Worm (Caenorhabditis elegans) whole organism, L1 larva: Measurements from ENCODE around the gene F23H12.3.

Experiments used
- C04F5.9 ChIP-seq: sonication (generic microtip); optimal IDR thresholded peaks from 2 replicates; lab custom pipeline; 2016; ENCODE audit warnings: missing genetic modification characterization, missing compliant biosample characterization
- C34B4.2 ChIP-seq: sonication (generic microtip); optimal IDR thresholded peaks from 2 replicates; lab custom pipeline; 2017; ENCODE audit warnings: mild to moderate bottlenecking, missing genetic modification characterization, missing compliant biosample characterization
- F16B12.6 ChIP-seq: fragments of 150-350 bp; optimal IDR thresholded peaks from 2 replicates; lab custom pipeline; 2014; ENCODE audit warnings: missing biosample characterization, missing genetic modification characterization
- aha-1 ChIP-seq: fragments of 150-350 bp; optimal IDR thresholded peaks from 2 replicates; lab custom pipeline; 2014; ENCODE audit warnings: missing biosample characterization, missing genetic modification characterization
- aly-2 ChIP-seq: fragments of 150-350 bp; optimal IDR thresholded peaks from 2 replicates; lab custom pipeline; 2014; ENCODE audit warnings: missing biosample characterization, missing genetic modification characterization
- ama-1 ChIP-seq: fragments of 150-350 bp; optimal IDR thresholded peaks from 2 replicates; lab custom pipeline; 2014
- blmp-1 ChIP-seq: fragments of 150-350 bp; optimal IDR thresholded peaks from 2 replicates; lab custom pipeline; 2014; ENCODE audit warnings: missing biosample characterization, missing genetic modification characterization
- ceh-90 ChIP-seq: sonication (generic microtip); optimal IDR thresholded peaks from 2 replicates; lab custom pipeline; 2016; ENCODE audit warnings: missing genetic modification characterization, missing compliant biosample characterization
- dpl-1 ChIP-seq, 3 experiments: fragments of 150-350 bp in 2 of 3; sonication (generic microtip) in 1 of 3; optimal IDR thresholded peaks; 2 replicates each; lab custom pipeline; 2014 to 2017; ENCODE audit warnings: missing biosample characterization in 3 of 3, missing genetic modification characterization in 3 of 3, missing genetic modification reagents in 3 of 3
- efl-1 ChIP-seq, 4 experiments: fragments of 150-350 bp; optimal IDR thresholded peaks in 3 of 4; peaks in 1 of 4; 1 replicate in 1 of 4; 2 replicates in 3 of 4; lab custom pipeline; 2014; ENCODE audit warnings: missing biosample characterization in 2 of 4, missing genetic modification characterization in 2 of 4, missing genetic modification reagents in 2 of 4
- efl-3 ChIP-seq: fragments of 200-800 bp; sonication (Bioruptor generic); optimal IDR thresholded peaks from 2 replicates; lab custom pipeline; 2018; ENCODE audit warnings: mild to moderate bottlenecking, missing genetic modification characterization, missing compliant biosample characterization
- egl-13 ChIP-seq: sonication (generic microtip); optimal IDR thresholded peaks from 2 replicates; lab custom pipeline; 2016; ENCODE audit warnings: missing genotype, missing genetic modification reagents, missing genetic modification characterization, missing compliant biosample characterization
- egl-27 ChIP-seq, 2 experiments: fragments of 150-350 bp in 1 of 2; sonication (generic microtip); optimal IDR thresholded peaks; 3 replicates each; lab custom pipeline; 2017 to 2018; ENCODE audit warnings: missing biosample characterization in 2 of 2, missing genetic modification characterization in 2 of 2, missing genetic modification reagents in 2 of 2
- elt-2 ChIP-seq: sonication (generic microtip); optimal IDR thresholded peaks from 2 replicates; lab custom pipeline; 2016; ENCODE audit warnings: missing genetic modification characterization, mild to moderate bottlenecking, inconsistent platforms, missing compliant biosample characterization, missing genetic modification reagents
- elt-3 ChIP-seq, 6 experiments: fragments of 150-350 bp in 1 of 6; sonication (generic microtip); optimal IDR thresholded peaks; 2 replicates each; lab custom pipeline; 2017 to 2018; ENCODE audit warnings: missing biosample characterization in 6 of 6, missing genetic modification characterization in 6 of 6, inconsistent platforms in 1 of 6
- ets-5 ChIP-seq: fragments of 200-800 bp; sonication (Bioruptor generic); IDR thresholded peaks from 2 replicates; pipeline ENCODE4 v1.3.6; 2022; ENCODE audit warnings: missing genetic modification characterization, missing compliant biosample characterization
- fkh-4 ChIP-seq: sonication (generic microtip); optimal IDR thresholded peaks from 2 replicates; lab custom pipeline; 2016; ENCODE audit warnings: missing compliant biosample characterization, missing genetic modification characterization, borderline replicate concordance
- grh-1 ChIP-seq: fragments of 200-800 bp; sonication (Bioruptor generic); IDR thresholded peaks from 2 replicates; pipeline ENCODE4 v1.3.6; 2022; ENCODE audit warnings: missing genetic modification reagents, missing genetic modification characterization, missing compliant biosample characterization
- hlh-4 ChIP-seq: sonication (generic microtip); optimal IDR thresholded peaks from 2 replicates; lab custom pipeline; 2016; ENCODE audit warnings: mild to moderate bottlenecking, missing genetic modification characterization, missing compliant biosample characterization
- hpl-2 ChIP-seq: fragments of 150-350 bp; optimal IDR thresholded peaks from 2 replicates; lab custom pipeline; 2014; ENCODE audit warnings: missing biosample characterization, missing genetic modification reagents, missing genetic modification characterization
- jun-1 ChIP-seq: fragments of 150-350 bp; optimal IDR thresholded peaks from 2 replicates; lab custom pipeline; 2014; ENCODE audit warnings: missing biosample characterization, missing genetic modification reagents, missing genetic modification characterization
- lin-13 ChIP-seq: fragments of 150-350 bp; optimal IDR thresholded peaks from 2 replicates; lab custom pipeline; 2014; ENCODE audit warnings: missing biosample characterization, missing genetic modification reagents, missing genetic modification characterization
- lin-35 ChIP-seq, 2 experiments: fragments of 150-350 bp; optimal IDR thresholded peaks; 2 replicates each; lab custom pipeline; 2014; ENCODE audit warnings: missing biosample characterization in 2 of 2, missing genetic modification characterization in 2 of 2, missing genetic modification reagents in 2 of 2
- lin-39 ChIP-seq: fragments of 150-350 bp; optimal IDR thresholded peaks from 2 replicates; lab custom pipeline; 2014; ENCODE audit warnings: missing biosample characterization, missing genetic modification reagents, missing genetic modification characterization
- lir-3 ChIP-seq: sonication (generic microtip); optimal IDR thresholded peaks from 2 replicates; lab custom pipeline; 2016; ENCODE audit warnings: mild to moderate bottlenecking, missing genetic modification characterization, moderate library complexity, missing compliant biosample characterization; ENCODE audit not compliant: poor library complexity
- mdl-1 ChIP-seq, 2 experiments: fragments of 150-350 bp; optimal IDR thresholded peaks; 2 replicates each; lab custom pipeline; 2014 to 2017; ENCODE audit warnings: missing biosample characterization in 2 of 2, missing genetic modification characterization in 2 of 2, inconsistent platforms in 1 of 2
- mef-2 ChIP-seq: fragments of 150-350 bp; optimal IDR thresholded peaks from 2 replicates; lab custom pipeline; 2014; ENCODE audit warnings: missing biosample characterization, missing genetic modification characterization
- nhr-20 ChIP-seq: sonication (generic microtip); optimal IDR thresholded peaks from 2 replicates; lab custom pipeline; 2016; ENCODE audit warnings: mild to moderate bottlenecking, missing genetic modification characterization, missing compliant biosample characterization
- nhr-47 ChIP-seq: sonication (generic microtip); optimal IDR thresholded peaks from 2 replicates; lab custom pipeline; 2016; ENCODE audit warnings: mild to moderate bottlenecking, missing genetic modification characterization, moderate library complexity, missing compliant biosample characterization
- nhr-71 ChIP-seq: sonication (generic microtip); optimal IDR thresholded peaks from 2 replicates; lab custom pipeline; 2016; ENCODE audit warnings: mild to moderate bottlenecking, missing genetic modification characterization, moderate library complexity, missing compliant biosample characterization
- nhr-90 ChIP-seq: sonication (generic microtip); optimal IDR thresholded peaks from 2 replicates; lab custom pipeline; 2016; ENCODE audit warnings: mild to moderate bottlenecking, missing genetic modification characterization, missing compliant biosample characterization; ENCODE audit not compliant: poor library complexity
- pag-3 ChIP-seq: sonication (generic microtip); optimal IDR thresholded peaks from 2 replicates; lab custom pipeline; 2017; ENCODE audit warnings: missing genetic modification characterization, mild to moderate bottlenecking, missing compliant biosample characterization, antibody characterized with exemption, borderline replicate concordance; ENCODE audit not compliant: insufficient read depth
- pqm-1 ChIP-seq: sonication (generic microtip); optimal IDR thresholded peaks from 3 replicates; lab custom pipeline; 2017; ENCODE audit warnings: missing biosample characterization, missing genetic modification characterization
- rnt-1 ChIP-seq: sonication (generic microtip); optimal IDR thresholded peaks from 2 replicates; lab custom pipeline; 2016; ENCODE audit warnings: mild to moderate bottlenecking, missing genetic modification characterization, moderate library complexity, missing compliant biosample characterization
- snpc-4 ChIP-seq: fragments of 150-350 bp; optimal IDR thresholded peaks from 2 replicates; lab custom pipeline; 2014; ENCODE audit warnings: missing biosample characterization, missing genetic modification characterization
- tlp-1 ChIP-seq: fragments of 150-350 bp; optimal IDR thresholded peaks from 2 replicates; lab custom pipeline; 2014; ENCODE audit warnings: missing biosample characterization, missing genetic modification characterization
- unc-130 ChIP-seq: fragments of 150-350 bp; optimal IDR thresholded peaks from 2 replicates; lab custom pipeline; 2017; ENCODE audit warnings: missing biosample characterization, missing genetic modification characterization, inconsistent platforms
- zag-1 ChIP-seq: fragments of 150-350 bp; optimal IDR thresholded peaks from 2 replicates; lab custom pipeline; 2014; ENCODE audit warnings: missing biosample characterization, missing genetic modification characterization

F23H12.3 gene

DNA sequence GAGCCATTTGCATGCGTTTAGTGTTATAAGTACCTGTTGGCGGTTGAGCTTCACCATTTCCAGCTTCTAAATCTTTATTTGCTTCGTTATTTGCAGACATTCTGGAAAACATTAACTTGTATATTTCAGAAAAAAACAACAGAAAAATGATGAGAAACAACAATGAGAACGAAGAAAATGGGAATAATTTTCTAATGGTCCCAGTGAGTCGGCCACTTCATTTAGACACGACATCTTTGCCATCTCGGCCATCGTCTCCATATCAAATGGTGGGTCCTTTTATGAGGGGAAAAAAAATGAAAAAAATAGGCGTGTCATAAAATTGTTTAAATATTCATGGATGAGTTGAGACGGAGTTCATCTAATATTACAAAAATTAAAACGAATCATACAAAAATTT lies 863 bp downstream of the F23H12.3 start, which contains the start of gene snb-2:
TSS of gene snb-2 (minus strand) at position 101 of the 400 bp plus-strand sequence.
- no peak for TF ChIP-seq ceh-90
- no peak for TF ChIP-seq efl-3 (GFP tag; lab: Kevin White, UChicago)
- no peak for TF ChIP-seq nhr-20 (tag; lab: Kevin White, UChicago)
- no peak for TF ChIP-seq jun-1 (tag; lab: Kevin White, UChicago)
- no peak for TF ChIP-seq hpl-2 (GFP tag; lab: Kevin White, UChicago)
- TF ChIP-seq lin-13 (GFP tag; lab: Kevin White, UChicago): no peak
- no peak for TF ChIP-seq blmp-1
- TF ChIP-seq pqm-1 (tag; lab: Kevin White, UChicago): no peak
- TF ChIP-seq, all 84 proteins: peak for 0

DNA sequence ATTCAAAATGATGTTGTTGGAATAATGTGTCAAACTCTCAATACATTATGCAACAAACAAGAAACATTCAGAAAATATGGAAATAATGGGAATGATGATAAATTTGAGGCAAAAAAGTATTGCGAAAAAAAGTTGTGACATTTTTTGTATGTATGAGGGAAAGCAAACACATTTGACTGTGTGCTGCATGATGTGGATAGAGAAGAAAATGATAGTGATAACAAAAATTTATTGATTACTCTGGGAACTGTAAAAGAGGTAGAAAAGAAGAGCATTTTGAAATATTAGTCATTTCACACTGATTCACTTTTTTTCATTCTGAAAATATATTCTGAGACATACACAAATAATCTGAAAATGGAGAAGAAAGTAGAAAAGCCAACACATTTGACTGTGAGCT lies 2.9 kb downstream of the F23H12.3 start:
- TF ChIP-seq nhr-71 (tag; lab: Kevin White, UChicago): no peak
- TF ChIP-seq C34B4.2 (tag; lab: Kevin White, UChicago): no peak
- no peak for TF ChIP-seq pag-3
- TF ChIP-seq mef-2 (tag; lab: Kevin White, UChicago): no peak
- no peak for TF ChIP-seq ama-1 (lab: Kevin White, UChicago)
- TF ChIP-seq elt-2 (tag; lab: Kevin White, UChicago): peak; percentile 26
- TF ChIP-seq F16B12.6 (tag; lab: Kevin White, UChicago): no peak
- no peak for TF ChIP-seq rnt-1 (tag; lab: Kevin White, UChicago)
- no peak for TF ChIP-seq unc-130 (tag; lab: Kevin White, UChicago)
- peak in 1 of 2 experiments; percentile 6 for TF ChIP-seq lin-35 (GFP tag; optimal IDR thresholded peaks at IDR 0.05; lab: Kevin White, UChicago)
- TF ChIP-seq fkh-4 (tag; lab: Kevin White, UChicago): no peak
- TF ChIP-seq aha-1 (tag; lab: Kevin White, UChicago): no peak
- no peak for TF ChIP-seq egl-27 (tag; optimal IDR thresholded peaks at IDR 0.05; lab: Kevin White, UChicago)
- no peak for TF ChIP-seq zag-1
- no peak for TF ChIP-seq hlh-4 (tag; lab: Kevin White, UChicago)
- no peak for TF ChIP-seq C04F5.9 (tag; lab: Kevin White, UChicago)
- no peak for TF ChIP-seq tlp-1 (tag; lab: Kevin White, UChicago)

DNA sequence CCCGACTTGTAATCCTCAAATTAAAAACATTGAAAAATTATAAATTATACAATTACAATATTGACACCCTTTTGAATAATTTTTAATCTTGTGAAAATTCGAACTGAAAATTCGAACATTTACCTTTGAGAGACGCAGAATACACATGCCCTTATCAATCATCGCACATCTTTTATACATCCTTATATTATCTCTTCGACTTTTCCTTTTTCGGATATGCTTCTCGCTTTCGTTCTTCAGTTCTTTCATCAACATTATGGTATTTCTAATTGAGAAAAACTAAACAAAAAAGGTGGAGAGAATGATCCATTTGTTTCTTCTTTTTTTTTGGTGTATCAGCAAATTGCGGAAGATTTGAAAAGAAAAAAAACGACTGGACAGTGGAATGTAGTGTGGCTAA lies 4.4 kb downstream of the F23H12.3 start:
- TF ChIP-seq lin-39 (tag; lab: Kevin White, UChicago) (no peak), mdl-1 (tag; optimal IDR thresholded peaks at IDR 0.05; lab: Kevin White, UChicago) (no peak), blmp-1 (peak; percentile 96)

DNA sequence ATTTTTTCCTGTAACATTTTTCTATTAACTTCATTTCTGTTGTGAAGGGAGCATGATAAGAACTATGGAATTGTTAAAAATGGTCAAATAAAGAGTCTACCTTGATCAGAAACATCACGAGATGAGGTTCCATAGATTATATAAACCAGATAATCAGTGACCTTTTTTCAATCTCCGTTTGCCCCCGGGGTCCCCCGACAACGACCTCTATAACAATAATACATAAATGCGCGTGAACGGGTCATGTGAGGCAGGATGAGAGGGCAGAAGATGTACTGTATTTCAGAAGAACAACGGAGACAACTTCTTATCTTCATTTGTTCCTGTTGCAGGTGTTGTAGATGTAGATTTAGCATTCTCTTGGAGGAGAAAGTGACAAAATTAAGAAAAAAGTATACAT lies 6.9 kb downstream of the F23H12.3 start:
- TF ChIP-seq elt-3 (tag; optimal IDR thresholded peaks at IDR 0.05; lab: Kevin White, UChicago) (peak in 1 of 6 experiments; percentile 7), nhr-47 (tag; lab: Kevin White, UChicago) (no peak), snpc-4 (no peak), efl-1 (optimal IDR thresholded peaks at IDR 0.05; lab: Kevin White, UChicago) (no peak), efl-1 (GFP tag; optimal IDR thresholded peaks at IDR 0.05 in 1 of 2; lab: Kevin White, UChicago) (peak in 1 of 2 experiments; percentile 78), nhr-20 (tag; lab: Kevin White, UChicago) (peak; percentile 3), blmp-1 (peak; percentile 29)

DNA sequence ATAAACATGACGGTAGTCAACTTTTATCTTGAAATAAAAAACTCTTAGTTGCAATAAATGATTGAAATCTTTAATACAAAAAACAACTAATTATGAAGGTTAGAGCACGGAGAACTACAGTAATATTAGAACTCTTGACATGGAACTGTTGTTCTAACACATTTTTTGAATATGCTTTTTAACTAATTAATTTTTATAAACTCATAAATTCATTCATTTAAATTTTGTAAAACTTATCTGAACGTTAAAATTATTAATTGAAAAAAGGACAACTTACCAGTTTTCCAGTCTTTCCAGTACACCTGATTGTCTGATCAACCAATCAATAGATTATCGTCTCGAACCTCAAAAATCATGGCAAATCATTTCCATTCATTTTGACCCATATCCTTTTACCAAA lies 7.5 kb downstream of the F23H12.3 start, which contains the start of gene sqt-3:
TSS of gene sqt-3 (plus strand) at position 301 of the 400 bp plus-strand sequence.
- TF ChIP-seq egl-13 (no peak), ets-5 (GFP tag; lab: Robert Waterston, UW) (no peak), F16B12.6 (tag; lab: Kevin White, UChicago) (no peak), mef-2 (tag; lab: Kevin White, UChicago) (no peak), aly-2 (tag; lab: Kevin White, UChicago) (no peak), nhr-90 (no peak), egl-27 (tag; optimal IDR thresholded peaks at IDR 0.05; lab: Kevin White, UChicago) (no peak), rnt-1 (tag; lab: Kevin White, UChicago) (no peak), dpl-1 (GFP tag; optimal IDR thresholded peaks at IDR 0.05; lab: Kevin White, UChicago) (no peak), nhr-71 (tag; lab: Kevin White, UChicago) (no peak), grh-1 (GFP tag; lab: Robert Waterston, UW) (no peak), lir-3 (tag; lab: Kevin White, UChicago) (no peak)
- TF ChIP-seq, all 84 proteins: peak for 0
